Fruit fly (Drosophila melanogaster) whole organism, embryonic: Measurements from ENCODE around the gene CG12301.

Experiments
- CG11560 ChIP-seq: fragments of 200-800 bp; sonication (Bioruptor generic); IDR thresholded peaks from 3 replicates; pipeline ENCODE4 v1.3.6; 2022; ENCODE audit warnings: missing biosample characterization, missing genetic modification characterization
- CG12155 ChIP-seq: fragments of 200-800 bp; sonication (Bioruptor generic); optimal IDR thresholded peaks from 3 replicates; lab custom pipeline; 2016; ENCODE audit warnings: missing biosample characterization, missing genetic modification characterization
- CG13123 ChIP-seq: fragments of 200-800 bp; sonication (Bioruptor generic); optimal IDR thresholded peaks from 2 replicates; lab custom pipeline; 2016; ENCODE audit warnings: missing biosample characterization, missing genetic modification characterization
- CG14667 ChIP-seq: fragments of 200-800 bp; sonication (Bioruptor generic); IDR thresholded peaks from 2 replicates; pipeline ENCODE4 v1.3.6; 2022; ENCODE audit warnings: missing biosample characterization, missing genetic modification characterization
- CG1602 ChIP-seq: fragments of 200-800 bp; sonication (Bioruptor generic); optimal IDR thresholded peaks from 3 replicates; lab custom pipeline; 2016; ENCODE audit warnings: missing biosample characterization, missing genetic modification characterization
- CG17568 ChIP-seq: fragments of 200-800 bp; sonication (Bioruptor generic); optimal IDR thresholded peaks from 2 replicates; lab custom pipeline; 2018; ENCODE audit warnings: missing biosample characterization, mild to moderate bottlenecking, missing genetic modification characterization, moderate library complexity
- CG17802 ChIP-seq: fragments of 200-800 bp; sonication (Bioruptor generic); optimal IDR thresholded peaks from 2 replicates; lab custom pipeline; 2018; ENCODE audit warnings: missing biosample characterization, mild to moderate bottlenecking, missing genetic modification characterization, moderate library complexity
- CG3995 ChIP-seq: fragments of 200-800 bp; sonication (Bioruptor generic); optimal IDR thresholded peaks from 3 replicates; lab custom pipeline; 2016; ENCODE audit warnings: missing biosample characterization, missing genetic modification characterization
- CG4282 ChIP-seq: fragments of 200-800 bp; sonication (Bioruptor generic); optimal IDR thresholded peaks from 2 replicates; lab custom pipeline; 2016; ENCODE audit warnings: missing biosample characterization, missing genetic modification characterization
- CG4820 ChIP-seq: fragments of 200-800 bp; sonication (Bioruptor generic); optimal IDR thresholded peaks from 3 replicates; lab custom pipeline; 2016; ENCODE audit warnings: missing biosample characterization, missing genetic modification characterization
- CG5245 ChIP-seq: fragments of 200-800 bp; sonication (Bioruptor generic); optimal IDR thresholded peaks from 3 replicates; lab custom pipeline; 2016; ENCODE audit warnings: missing biosample characterization, missing genetic modification characterization
- CG7745 ChIP-seq: fragments of 200-800 bp; sonication (Bioruptor generic); optimal IDR thresholded peaks from 2 replicates; lab custom pipeline; 2018; ENCODE audit warnings: missing biosample characterization, mild to moderate bottlenecking, missing genetic modification characterization, moderate library complexity
- CG8281 ChIP-seq: fragments of 200-800 bp; sonication (Bioruptor generic); optimal IDR thresholded peaks from 2 replicates; lab custom pipeline; 2018; ENCODE audit warnings: missing biosample characterization, mild to moderate bottlenecking, missing genetic modification characterization, moderate library complexity
- CG9876 ChIP-seq: fragments of 200-800 bp; sonication (Bioruptor generic); optimal IDR thresholded peaks from 2 replicates; lab custom pipeline; 2016; ENCODE audit warnings: missing biosample characterization, missing genetic modification characterization
- D ChIP-seq, 2 experiments: fragments of 200-800 bp in 1 of 2; fragments of >200 bp in 1 of 2; sonication (Bioruptor generic) in 1 of 2; optimal IDR thresholded peaks; 2 replicates in 1 of 2; 3 replicates in 1 of 2; lab custom pipeline; 2017; ENCODE audit warnings: mild to moderate bottlenecking in 1 of 2, missing biosample characterization in 1 of 2, missing genetic modification characterization in 1 of 2, missing genetic modification reagents in 1 of 2
- Doc2 ChIP-seq: fragments of 200-800 bp; sonication (Bioruptor generic); IDR thresholded peaks from 2 replicates; pipeline ENCODE4 v1.3.6; 2022; ENCODE audit warnings: missing biosample characterization, missing genetic modification characterization
- HLH3B ChIP-seq: fragments of 200-800 bp; sonication (Bioruptor generic); IDR thresholded peaks from 2 replicates; pipeline ENCODE4 v1.3.6; 2022; ENCODE audit warnings: missing biosample characterization, missing genetic modification characterization
- Hmx ChIP-seq: fragments of 200-800 bp; sonication (Bioruptor generic); optimal IDR thresholded peaks from 2 replicates; lab custom pipeline; 2016; ENCODE audit warnings: missing biosample characterization, missing genetic modification characterization
- MBD-R2 ChIP-seq: fragments of 200-800 bp; sonication (Bioruptor generic); IDR thresholded peaks from 2 replicates; pipeline ENCODE4 v1.3.6; 2022; ENCODE audit warnings: missing biosample characterization, missing genetic modification characterization
- Mad ChIP-seq: fragments of 200-800 bp; sonication (Bioruptor generic); optimal IDR thresholded peaks from 2 replicates; lab custom pipeline; 2016; ENCODE audit warnings: missing biosample characterization, missing genetic modification characterization
- Med ChIP-seq: fragments of 200-800 bp; sonication (Bioruptor generic); peaks from one replicate; lab custom pipeline; 2016; ENCODE audit warnings: missing biosample characterization, missing genetic modification characterization, mild to moderate bottlenecking, inconsistent platforms, moderate library complexity
- Optix ChIP-seq: fragments of 200-800 bp; sonication (Bioruptor generic); IDR thresholded peaks from 3 replicates; pipeline ENCODE4 v1.3.6; 2022; ENCODE audit warnings: missing biosample characterization, missing genetic modification characterization
- Rfx ChIP-seq: fragments of 200-800 bp; sonication (Bioruptor generic); IDR thresholded peaks from 2 replicates; pipeline ENCODE4 v1.3.6; 2022; ENCODE audit warnings: missing biosample characterization, missing genetic modification characterization
- Side ChIP-seq: fragments of 200-800 bp; sonication (Bioruptor generic); optimal IDR thresholded peaks from 2 replicates; lab custom pipeline; 2016; ENCODE audit warnings: missing biosample characterization, missing genetic modification characterization
- TFAM ChIP-seq: fragments of 200-800 bp; sonication (Bioruptor generic); optimal IDR thresholded peaks from 2 replicates; lab custom pipeline; 2017; ENCODE audit warnings: missing biosample characterization, missing genetic modification characterization, inconsistent platforms
- abd-A ChIP-seq: fragments of 200-800 bp; sonication (Bioruptor generic); optimal IDR thresholded peaks from 3 replicates; lab custom pipeline; 2019; ENCODE audit warnings: missing biosample characterization, mild to moderate bottlenecking, missing genetic modification characterization, moderate library complexity
- bbx ChIP-seq: fragments of 200-800 bp; sonication (Bioruptor generic); IDR thresholded peaks from 2 replicates; pipeline ENCODE4 v1.3.6; 2022; ENCODE audit warnings: missing biosample characterization, missing genetic modification characterization; ENCODE audit not compliant: partially characterized antibody
- bcd ChIP-seq: fragments of 200-800 bp; sonication (Bioruptor generic); optimal IDR thresholded peaks from 2 replicates; lab custom pipeline; 2017; ENCODE audit warnings: missing biosample characterization, mild to moderate bottlenecking, missing genetic modification characterization
- cas ChIP-seq: fragments of 200-800 bp; sonication (Bioruptor generic); IDR thresholded peaks from 2 replicates; pipeline ENCODE4 v1.3.6; 2022; ENCODE audit warnings: missing biosample characterization, missing genetic modification characterization
- ci ChIP-seq: fragments of 200-800 bp; sonication (Bioruptor generic); IDR thresholded peaks from 3 replicates; pipeline ENCODE4 v1.3.6; 2022; ENCODE audit warnings: missing biosample characterization, missing genetic modification characterization
- dm ChIP-seq: fragments of 200-800 bp; sonication (Bioruptor generic); optimal IDR thresholded peaks from 3 replicates; lab custom pipeline; 2016; ENCODE audit warnings: missing biosample characterization, missing genetic modification characterization
- dysf ChIP-seq: fragments of 200-800 bp; sonication (Bioruptor generic); IDR thresholded peaks from 3 replicates; pipeline ENCODE4 v1.3.6; 2022; ENCODE audit warnings: missing biosample characterization, missing genetic modification characterization
- ems ChIP-seq: fragments of 200-800 bp; sonication (Bioruptor generic); optimal IDR thresholded peaks from 3 replicates; lab custom pipeline; 2016; ENCODE audit warnings: missing biosample characterization, missing genetic modification characterization
- h ChIP-seq: fragments of >200 bp; optimal IDR thresholded peaks from 2 replicates; lab custom pipeline; 2017
- hb ChIP-seq: fragments of 200-800 bp; sonication (Bioruptor generic); IDR thresholded peaks from 3 replicates; pipeline ENCODE4 v1.3.6; 2022; ENCODE audit warnings: missing biosample characterization, missing genetic modification characterization; ENCODE audit not compliant: partially characterized antibody
- luna ChIP-seq: fragments of 200-800 bp; sonication (Bioruptor generic); optimal IDR thresholded peaks from 2 replicates; lab custom pipeline; 2016; ENCODE audit warnings: missing biosample characterization, missing genetic modification characterization
- mld ChIP-seq: fragments of 200-800 bp; sonication (Bioruptor generic); IDR thresholded peaks from 3 replicates; pipeline ENCODE4 v1.3.6; 2022; ENCODE audit warnings: missing biosample characterization, missing genetic modification characterization; ENCODE audit not compliant: partially characterized antibody
- nerfin-1 ChIP-seq: fragments of 200-800 bp; sonication (Bioruptor generic); optimal IDR thresholded peaks from 3 replicates; lab custom pipeline; 2019; ENCODE audit warnings: missing biosample characterization, mild to moderate bottlenecking, missing genetic modification characterization, moderate library complexity
- nom ChIP-seq: fragments of 200-800 bp; sonication (Bioruptor generic); optimal IDR thresholded peaks from 2 replicates; lab custom pipeline; 2017; ENCODE audit warnings: missing biosample characterization, missing genetic modification characterization, mild to moderate bottlenecking, moderate library complexity, missing genetic modification reagents
- onecut ChIP-seq: fragments of 200-800 bp; sonication (Bioruptor generic); IDR thresholded peaks from 2 replicates; pipeline ENCODE4 v1.3.6; 2022; ENCODE audit warnings: missing biosample characterization, missing genetic modification characterization
- p53 ChIP-seq: fragments of 200-800 bp; sonication (Bioruptor generic); optimal IDR thresholded peaks from 2 replicates; lab custom pipeline; 2016; ENCODE audit warnings: missing biosample characterization, missing genetic modification characterization
- pum ChIP-seq: fragments of 200-800 bp; sonication (Bioruptor generic); optimal IDR thresholded peaks from 2 replicates; lab custom pipeline; 2016; ENCODE audit warnings: missing biosample characterization, missing genetic modification characterization
- ranshi ChIP-seq: fragments of 200-800 bp; sonication (Bioruptor generic); IDR thresholded peaks from 2 replicates; pipeline ENCODE4 v1.3.6; 2022; ENCODE audit warnings: missing biosample characterization, missing genetic modification characterization
- schlank ChIP-seq: fragments of 200-800 bp; sonication (Bioruptor generic); optimal IDR thresholded peaks from 2 replicates; lab custom pipeline; 2018; ENCODE audit warnings: missing biosample characterization, mild to moderate bottlenecking, missing genetic modification characterization
- scrt ChIP-seq: fragments of 200-800 bp; sonication (Bioruptor generic); optimal IDR thresholded peaks from 2 replicates; lab custom pipeline; 2018; ENCODE audit warnings: missing biosample characterization, mild to moderate bottlenecking, missing genetic modification characterization, moderate library complexity
- slou ChIP-seq: fragments of 200-800 bp; sonication (Bioruptor generic); optimal IDR thresholded peaks from 3 replicates; lab custom pipeline; 2016; ENCODE audit warnings: missing biosample characterization, missing genetic modification characterization
- ttk ChIP-seq: fragments of 200-800 bp; sonication (Bioruptor generic); IDR thresholded peaks from 2 replicates; pipeline ENCODE4 v2.1.2; 2022; ENCODE audit warnings: missing biosample characterization, missing genetic modification characterization
- tup ChIP-seq: fragments of 200-800 bp; sonication (Bioruptor generic); optimal IDR thresholded peaks from 2 replicates; lab custom pipeline; 2016; ENCODE audit warnings: missing biosample characterization, mild to moderate bottlenecking, missing genetic modification characterization, moderate library complexity
- zfh2 ChIP-seq: fragments of 200-800 bp; sonication (Bioruptor generic); optimal IDR thresholded peaks from 2 replicates; lab custom pipeline; 2016; ENCODE audit warnings: missing biosample characterization, missing genetic modification characterization

Gene CG12301

dm6 chr3L:15587445-15588381, 7.1 kb downstream of the CG12301 start, which contains the start of gene CG7656 (continued):
- TF ChIP-seq nom (GFP tag; lab: Kevin White, UChicago) (no peak), ttk (peak; percentile 42; the same call in 1 of the 2 replicates), luna (GFP tag; lab: Kevin White, UChicago) (peak; percentile 63), CG4820 (GFP tag; lab: Kevin White, UChicago) (peak; percentile 20), dysf (GFP tag; lab: Robert Waterston, UW) (peak; percentile 52; the same call in 2 of the 3 replicates), Hmx (no peak), CG14667 (GFP tag; lab: Robert Waterston, UW) (peak; percentile 28; the same call in 1 of the 2 replicates), cas (0 out of 2 replicates have a peak, but pooled peaks have one; percentile 11), CG8281 (tag; lab: Kevin White, UChicago) (no peak), dm (GFP tag; lab: Kevin White, UChicago) (peak; percentile 78), CG7745 (no peak), CG1602 (peak; percentile 51), p53 (GFP tag; lab: Kevin White, UChicago) (peak; percentile 71), bcd (peak; percentile 32), pum (GFP tag; lab: Kevin White, UChicago) (peak; percentile 84), h (lab: Kevin White, UChicago) (no peak), slou (GFP tag; lab: Kevin White, UChicago) (peak; percentile 19), nerfin-1 (no peak), HLH3B (no peak), MBD-R2 (peak; percentile 86), Doc2 (GFP tag; lab: Robert Waterston, UW) (no peak), tup (GFP tag; lab: Kevin White, UChicago) (peak; percentile 53), CG3995 (peak; percentile 59), bbx (no peak), D (optimal IDR thresholded peaks at IDR 0.05; lab: Kevin White, UChicago) (no peak), D (GFP tag; optimal IDR thresholded peaks at IDR 0.05; lab: Kevin White, UChicago) (no peak), Med (peak; percentile 98), CG17568 (GFP tag; lab: Kevin White, UChicago) (no peak), CG5245 (GFP tag; lab: Kevin White, UChicago) (peak; percentile 52), zfh2 (GFP tag; lab: Kevin White, UChicago) (peak; percentile 82), ci (GFP tag; lab: Robert Waterston, UW) (peak; percentile 82), ranshi (peak; percentile 61), CG13123 (GFP tag; lab: Kevin White, UChicago) (peak; percentile 20), Rfx (peak; percentile 85), TFAM (GFP tag; lab: Kevin White, UChicago) (no peak), CG12155 (GFP tag; lab: Kevin White, UChicago) (peak; percentile 84), Mad (GFP tag; lab: Kevin White, UChicago) (peak; percentile 81), Side (GFP tag; lab: Kevin White, UChicago) (peak; percentile 64), abd-A (tag; lab: Kevin White, UChicago) (no peak), CG9876 (peak; percentile 73), Optix (GFP tag; lab: Robert Waterston, UW) (peak; percentile 48; the same call in 2 of the 3 replicates), schlank (tag; lab: Kevin White, UChicago) (peak; percentile 47), onecut (peak; percentile 11; the same call in 1 of the 2 replicates), scrt (no peak), CG4282 (GFP tag; lab: Kevin White, UChicago) (peak; percentile 58), CG17802 (tag; lab: Kevin White, UChicago) (peak; percentile 54), ems (GFP tag; lab: Kevin White, UChicago) (peak; percentile 85), mld (no peak), hb (GFP tag; lab: Robert Waterston, UW) (0 out of 3 replicates have a peak, but pooled peaks have one; percentile 29), CG11560 (tag; lab: Robert Waterston, UW) (no peak)
